Fruit fly (Drosophila melanogaster) whole organism, embryonic: ENCODE results near the gene Syx18.

ENCODE experiments used
- Adf1 ChIP-seq: fragments of 200-800 bp; sonication (Bioruptor generic); IDR thresholded peaks from 2 replicates; pipeline ENCODE4 v1.3.6; 2022; ENCODE audit warnings: missing biosample characterization, missing genetic modification characterization
- Blimp-1 ChIP-seq: fragments of 200-800 bp; sonication (Bioruptor generic); optimal IDR thresholded peaks from 3 replicates; lab custom pipeline; 2018; ENCODE audit warnings: missing biosample characterization, missing genetic modification characterization, mild to moderate bottlenecking, moderate library complexity, missing genetic modification reagents
- CG11696 ChIP-seq: fragments of 200-800 bp; sonication (Bioruptor generic); IDR thresholded peaks from 2 replicates; pipeline ENCODE4 v1.3.6; 2022; ENCODE audit warnings: missing biosample characterization, missing genetic modification characterization
- CG12299 ChIP-seq: fragments of 200-800 bp; sonication (Bioruptor generic); optimal IDR thresholded peaks from 2 replicates; lab custom pipeline; 2018; ENCODE audit warnings: missing biosample characterization, mild to moderate bottlenecking, missing genetic modification characterization
- CG12769 ChIP-seq: fragments of 200-800 bp; sonication (Bioruptor generic); optimal IDR thresholded peaks from 2 replicates; lab custom pipeline; 2019; ENCODE audit warnings: missing biosample characterization, mild to moderate bottlenecking, missing genetic modification characterization, moderate library complexity
- CG15073 ChIP-seq: fragments of 200-800 bp; sonication (Bioruptor generic); optimal IDR thresholded peaks from 2 replicates; lab custom pipeline; 2016; ENCODE audit warnings: missing biosample characterization, missing genetic modification characterization
- CG17802 ChIP-seq: fragments of 200-800 bp; sonication (Bioruptor generic); optimal IDR thresholded peaks from 2 replicates; lab custom pipeline; 2018; ENCODE audit warnings: missing biosample characterization, mild to moderate bottlenecking, missing genetic modification characterization, moderate library complexity
- CG2116 ChIP-seq: fragments of 200-800 bp; sonication (Bioruptor generic); optimal IDR thresholded peaks from 3 replicates; lab custom pipeline; 2018; ENCODE audit warnings: missing biosample characterization, mild to moderate bottlenecking, missing genetic modification characterization
- CG2129 ChIP-seq: fragments of 200-800 bp; sonication (Bioruptor generic); IDR thresholded peaks from 2 replicates; pipeline ENCODE4 v1.3.6; 2022; ENCODE audit warnings: missing biosample characterization, missing genetic modification characterization; ENCODE audit not compliant: partially characterized antibody
- CG2199 ChIP-seq: fragments of 200-800 bp; sonication (Bioruptor generic); IDR thresholded peaks from 3 replicates; pipeline ENCODE4 v1.3.6; 2022; ENCODE audit warnings: missing biosample characterization, missing genetic modification characterization
- CG3407 ChIP-seq: fragments of 200-800 bp; sonication (Bioruptor generic); optimal IDR thresholded peaks from 2 replicates; lab custom pipeline; 2018; ENCODE audit warnings: missing biosample characterization, mild to moderate bottlenecking, missing genetic modification characterization
- CG3847 ChIP-seq: fragments of 200-800 bp; sonication (Bioruptor generic); IDR thresholded peaks from 2 replicates; pipeline ENCODE4 v1.3.6; 2022; ENCODE audit warnings: missing biosample characterization, missing genetic modification characterization
- CG4328 ChIP-seq: fragments of 200-800 bp; sonication (Bioruptor generic); optimal IDR thresholded peaks from 3 replicates; lab custom pipeline; 2017; ENCODE audit warnings: missing biosample characterization, missing genetic modification reagents, missing genetic modification characterization
- CG4820 ChIP-seq: fragments of 200-800 bp; sonication (Bioruptor generic); optimal IDR thresholded peaks from 3 replicates; lab custom pipeline; 2016; ENCODE audit warnings: missing biosample characterization, missing genetic modification characterization
- CG5245 ChIP-seq: fragments of 200-800 bp; sonication (Bioruptor generic); optimal IDR thresholded peaks from 3 replicates; lab custom pipeline; 2016; ENCODE audit warnings: missing biosample characterization, missing genetic modification characterization
- CG6272 ChIP-seq: fragments of 200-800 bp; sonication (Bioruptor generic); IDR thresholded peaks from 2 replicates; pipeline ENCODE4 v1.3.6; 2022; ENCODE audit warnings: missing biosample characterization, missing genetic modification characterization
- CG7963 ChIP-seq: fragments of 200-800 bp; sonication (Bioruptor generic); IDR thresholded peaks from 3 replicates; pipeline ENCODE4 v1.3.6; 2022; ENCODE audit warnings: missing biosample characterization, missing genetic modification characterization; ENCODE audit not compliant: partially characterized antibody
- CG8281 ChIP-seq: fragments of 200-800 bp; sonication (Bioruptor generic); optimal IDR thresholded peaks from 2 replicates; lab custom pipeline; 2018; ENCODE audit warnings: missing biosample characterization, mild to moderate bottlenecking, missing genetic modification characterization, moderate library complexity
- CG9609 ChIP-seq: fragments of 200-800 bp; sonication (Bioruptor generic); optimal IDR thresholded peaks from 3 replicates; lab custom pipeline; 2016; ENCODE audit warnings: missing biosample characterization, missing genetic modification characterization
- Deaf1 ChIP-seq: fragments of 200-800 bp; optimal IDR thresholded peaks from 3 replicates; lab custom pipeline; 2019; ENCODE audit warnings: missing biosample characterization, mild to moderate bottlenecking, missing genetic modification characterization, moderate library complexity
- Dll ChIP-seq: fragments of 200-800 bp; sonication (Bioruptor generic); IDR thresholded peaks from 4 replicates; pipeline ENCODE4 v1.3.6; 2022; ENCODE audit warnings: missing biosample characterization, missing genetic modification characterization; ENCODE audit not compliant: partially characterized antibody
- Drgx ChIP-seq: fragments of 200-800 bp; sonication (Bioruptor generic); IDR thresholded peaks from 2 replicates; pipeline ENCODE4 v1.3.6; 2022; ENCODE audit warnings: missing biosample characterization, missing genetic modification characterization
- Ets65A ChIP-seq: fragments of 200-800 bp; sonication (Bioruptor generic); peaks from one replicate; lab custom pipeline; 2016; ENCODE audit warnings: missing biosample characterization, missing genetic modification characterization
- H15 ChIP-seq: fragments of 200-800 bp; sonication (Bioruptor generic); IDR thresholded peaks from 3 replicates; pipeline ENCODE4 v1.3.6; 2022; ENCODE audit warnings: missing biosample characterization, missing genetic modification characterization
- HmgD ChIP-seq: fragments of 200-800 bp; sonication (Bioruptor generic); optimal IDR thresholded peaks from 3 replicates; lab custom pipeline; 2016; ENCODE audit warnings: missing biosample characterization, missing genetic modification characterization
- Hr39 ChIP-seq: fragments of >200 bp; optimal IDR thresholded peaks from 2 replicates; lab custom pipeline; 2017
- Max ChIP-seq: fragments of 200-800 bp; sonication (Bioruptor generic); optimal IDR thresholded peaks from 2 replicates; lab custom pipeline; 2016; ENCODE audit warnings: missing biosample characterization, mild to moderate bottlenecking, missing genetic modification characterization
- Med ChIP-seq: fragments of 200-800 bp; sonication (Bioruptor generic); peaks from one replicate; lab custom pipeline; 2016; ENCODE audit warnings: missing biosample characterization, missing genetic modification characterization, mild to moderate bottlenecking, inconsistent platforms, moderate library complexity
- Meics ChIP-seq: fragments of 200-800 bp; sonication (Bioruptor generic); optimal IDR thresholded peaks from 2 replicates; lab custom pipeline; 2017; ENCODE audit warnings: missing biosample characterization, mild to moderate bottlenecking, missing genetic modification characterization
- Poxn ChIP-seq: fragments of 200-800 bp; sonication (Bioruptor generic); IDR thresholded peaks from 2 replicates; pipeline ENCODE4 v1.3.6; 2022; ENCODE audit warnings: missing biosample characterization, missing genetic modification characterization
- Sox102F ChIP-seq: fragments of 200-800 bp; sonication (Bioruptor generic); optimal IDR thresholded peaks from 2 replicates; lab custom pipeline; 2018; ENCODE audit warnings: missing biosample characterization, mild to moderate bottlenecking, missing genetic modification characterization, moderate library complexity
- Taf1 ChIP-seq: fragments of 200-800 bp; sonication (Bioruptor generic); IDR thresholded peaks from 2 replicates; pipeline ENCODE4 v1.3.6; 2022; ENCODE audit warnings: missing biosample characterization, missing genetic modification characterization
- ase ChIP-seq: fragments of 200-800 bp; sonication (Bioruptor generic); IDR thresholded peaks from 3 replicates; pipeline ENCODE4 v1.3.6; 2022; ENCODE audit warnings: missing biosample characterization, missing genetic modification characterization
- bab2 ChIP-seq: fragments of 200-800 bp; sonication (Bioruptor generic); optimal IDR thresholded peaks from 2 replicates; lab custom pipeline; 2016; ENCODE audit warnings: missing biosample characterization, missing genetic modification characterization
- bsh ChIP-seq, 2 experiments: fragments of 200-800 bp; sonication (Bioruptor generic); optimal IDR thresholded peaks; 2 replicates each; lab custom pipeline; 2017 to 2018; ENCODE audit warnings: mild to moderate bottlenecking in 2 of 2, missing biosample characterization in 2 of 2, missing genetic modification characterization in 2 of 2, moderate library complexity in 1 of 2
- ewg ChIP-seq: fragments of 200-800 bp; sonication (Bioruptor generic); optimal IDR thresholded peaks from 3 replicates; lab custom pipeline; 2017; ENCODE audit warnings: mild to moderate bottlenecking, missing biosample characterization, missing genetic modification reagents, missing genetic modification characterization
- lbe ChIP-seq: fragments of 200-800 bp; sonication (Bioruptor generic); optimal IDR thresholded peaks from 2 replicates; lab custom pipeline; 2016; ENCODE audit warnings: missing biosample characterization, mild to moderate bottlenecking, missing genetic modification characterization
- nom ChIP-seq: fragments of 200-800 bp; sonication (Bioruptor generic); optimal IDR thresholded peaks from 2 replicates; lab custom pipeline; 2017; ENCODE audit warnings: missing biosample characterization, missing genetic modification characterization, mild to moderate bottlenecking, moderate library complexity, missing genetic modification reagents
- phol ChIP-seq: fragments of 200-800 bp; sonication (Bioruptor generic); optimal IDR thresholded peaks from 3 replicates; lab custom pipeline; 2018; ENCODE audit warnings: missing biosample characterization, mild to moderate bottlenecking, missing genetic modification characterization, moderate library complexity
- prd ChIP-seq, 3 experiments: fragments of >200 bp in 2 of 3; fragments of 200-800 bp in 1 of 3; sonication (Bioruptor generic) in 1 of 3; optimal IDR thresholded peaks in 2 of 3; IDR thresholded peaks in 1 of 3; 2 replicates in 2 of 3; 3 replicates in 1 of 3; pipeline versions ENCODE4 v1.3.6 to Lab custom; 2017 to 2022; ENCODE audit warnings: missing biosample characterization in 1 of 3, missing genetic modification characterization in 1 of 3
- pros ChIP-seq: fragments of 200-800 bp; sonication (Bioruptor generic); optimal IDR thresholded peaks from 3 replicates; lab custom pipeline; 2019; ENCODE audit warnings: missing biosample characterization, mild to moderate bottlenecking, missing genetic modification characterization, moderate library complexity
- sqz ChIP-seq: fragments of 200-800 bp; sonication (Bioruptor generic); optimal IDR thresholded peaks from 3 replicates; lab custom pipeline; 2018; ENCODE audit warnings: missing biosample characterization, mild to moderate bottlenecking, missing genetic modification characterization
- stwl ChIP-seq: fragments of 200-800 bp; sonication (Bioruptor generic); optimal IDR thresholded peaks from 3 replicates; lab custom pipeline; 2018; ENCODE audit warnings: missing biosample characterization, mild to moderate bottlenecking, missing genetic modification characterization, moderate library complexity
- tll ChIP-seq, 2 experiments: fragments of 200-800 bp in 1 of 2; fragments of >200 bp in 1 of 2; sonication (Bioruptor generic) in 1 of 2; optimal IDR thresholded peaks; 2 replicates each; lab custom pipeline; 2017 to 2019; ENCODE audit warnings: missing biosample characterization in 2 of 2, missing genetic modification characterization in 2 of 2, mild to moderate bottlenecking in 1 of 2, moderate library complexity in 1 of 2
- zf30C ChIP-seq: fragments of 200-800 bp; sonication (Bioruptor generic); optimal IDR thresholded peaks from 3 replicates; lab custom pipeline; 2018; ENCODE audit warnings: missing biosample characterization, mild to moderate bottlenecking, missing genetic modification characterization

The Syx18 gene

dm6 chr3R:24614707-24615022 is 10.7 kb downstream of the Syx18 start:
- TF ChIP-seq CG12769 (no peak), sqz (GFP tag; lab: Kevin White, UChicago) (peak; percentile 70), Meics (peak; percentile 55)

dm6 chr3R:24613819-24614706 is 11.3 kb downstream of the Syx18 start:
- no peak for TF ChIP-seq H15 (GFP tag; lab: Robert Waterston, UW)
- TF ChIP-seq phol (tag; lab: Kevin White, UChicago): peak; percentile 13
- TF ChIP-seq pros (GFP tag; lab: Kevin White, UChicago): no peak
- peak; percentile 96 for TF ChIP-seq nom
- no peak for TF ChIP-seq CG12299 (tag; lab: Kevin White, UChicago)
- no peak for TF ChIP-seq Max
- no peak for TF ChIP-seq CG8281
- peak; percentile 33 for TF ChIP-seq lbe (GFP tag; lab: Kevin White, UChicago)
- TF ChIP-seq Drgx: peak; percentile 62
- no peak for TF ChIP-seq CG5245 (GFP tag; lab: Kevin White, UChicago)
- peak; percentile 78 for TF ChIP-seq Hr39 (lab: Kevin White, UChicago)
- TF ChIP-seq CG7963 (GFP tag; lab: Robert Waterston, UW): no peak
- no peak for TF ChIP-seq Dll
- no peak for TF ChIP-seq bab2 (GFP tag; lab: Kevin White, UChicago)
- no peak for TF ChIP-seq HmgD
- no peak for TF ChIP-seq Taf1 (GFP tag; lab: Robert Waterston, UW)
- peak; percentile 58 for TF ChIP-seq Ets65A (GFP tag; lab: Kevin White, UChicago)
- no peak for TF ChIP-seq CG3407 (GFP tag; lab: Kevin White, UChicago)
- peak; percentile 13 for TF ChIP-seq zf30C
- TF ChIP-seq Blimp-1 (GFP tag; lab: Kevin White, UChicago): no peak
- no peak for TF ChIP-seq prd (optimal IDR thresholded peaks at IDR 0.05; lab: Kevin White, UChicago)
- TF ChIP-seq prd (GFP tag; IDR thresholded peaks at IDR 0.05; lab: Robert Waterston, UW): no peak
- peak; percentile 11 for TF ChIP-seq Sox102F (GFP tag; lab: Kevin White, UChicago)
- peak in 1 of 2 experiments; percentile 19 for TF ChIP-seq bsh (GFP tag; optimal IDR thresholded peaks at IDR 0.05; lab: Kevin White, UChicago)
- no peak for TF ChIP-seq ewg (GFP tag; lab: Kevin White, UChicago)

DNA sequence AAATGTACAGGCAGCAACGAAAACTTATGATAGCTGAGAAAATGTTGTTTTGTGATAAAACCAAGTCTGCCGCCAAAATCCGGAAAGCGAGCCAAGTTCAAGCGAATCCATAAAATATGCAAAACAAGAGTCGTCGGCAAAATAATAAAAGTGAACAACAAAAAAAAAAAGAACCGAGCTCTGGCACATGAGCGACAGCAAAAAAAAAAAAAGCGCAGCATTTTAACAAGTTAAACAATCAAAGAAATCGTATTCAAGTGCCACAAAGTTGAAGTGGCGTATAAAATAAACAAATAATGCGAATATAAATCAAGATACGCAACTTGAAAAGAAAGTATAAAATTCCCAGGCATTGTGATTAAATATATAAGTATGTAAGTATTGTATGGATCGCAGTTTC is 17.0 kb downstream of the Syx18 start:
- TF ChIP-seq CG11696: no peak
- peak; percentile 65 for TF ChIP-seq nom
- 0 out of 3 replicates have a peak, but pooled peaks have one; percentile 10 for TF ChIP-seq CG2199 (GFP tag; lab: Robert Waterston, UW)
- TF ChIP-seq CG6272: no peak
- TF ChIP-seq Deaf1: no peak
- no peak for TF ChIP-seq CG2129 (GFP tag; lab: Robert Waterston, UW)

DNA sequence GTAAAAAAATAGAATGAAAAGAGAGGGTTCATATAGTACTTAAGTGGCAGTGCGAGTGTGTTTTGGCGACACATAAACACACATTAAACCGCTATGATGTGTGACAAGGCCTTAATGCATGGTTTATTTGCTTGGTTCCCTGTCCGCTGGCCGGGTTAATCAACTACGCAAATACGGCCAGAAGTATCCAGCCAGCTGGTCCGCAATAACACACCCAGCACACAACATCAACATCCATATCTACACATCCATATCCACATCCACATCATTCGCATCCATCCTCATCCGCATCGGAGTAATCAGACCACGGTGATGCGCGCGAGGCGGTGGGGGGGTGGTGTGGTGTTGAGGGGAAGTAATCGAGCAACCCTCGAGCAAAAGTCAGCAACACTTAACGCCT is 18.5 kb downstream of the Syx18 start:
- TF ChIP-seq prd (optimal IDR thresholded peaks at IDR 0.05; lab: Kevin White, UChicago): no peak
- TF ChIP-seq prd (GFP tag; IDR thresholded peaks at IDR 0.05; lab: Robert Waterston, UW): no peak
- TF ChIP-seq Adf1 (GFP tag; lab: Robert Waterston, UW): no peak
- no peak for TF ChIP-seq CG4328 (GFP tag; lab: Kevin White, UChicago)
- TF ChIP-seq CG9609 (GFP tag; lab: Kevin White, UChicago): no peak
- TF ChIP-seq CG4820: no peak
- no peak for TF ChIP-seq Poxn
- TF ChIP-seq CG15073: peak; percentile 12
- no peak for TF ChIP-seq ase (GFP tag; lab: Robert Waterston, UW)
- no peak for TF ChIP-seq tll (GFP tag; optimal IDR thresholded peaks at IDR 0.05; lab: Kevin White, UChicago)
- TF ChIP-seq CG2116 (GFP tag; lab: Kevin White, UChicago): no peak
- TF ChIP-seq Max: no peak
- TF ChIP-seq CG3847 (GFP tag; lab: Robert Waterston, UW): 0 out of 2 replicates have a peak, but pooled peaks have one; percentile 8
- TF ChIP-seq stwl (tag; lab: Kevin White, UChicago): no peak
- peak; percentile 68 for TF ChIP-seq Med (GFP tag; lab: Kevin White, UChicago)
- peak; percentile 43 for TF ChIP-seq CG17802 (tag; lab: Kevin White, UChicago)
